Worm (Caenorhabditis elegans) whole organism, L4 larva: ENCODE measurements around the gene Y57A10A.5.
"Not testable (repeated sequence)": the region's sequence is repeated elsewhere in the genome, so short reads cannot be mapped to it uniquely, and the experiment has no call there.

Experiments
- F26F4.8 ChIP-seq: fragments of 200-800 bp; sonication (Bioruptor generic); conservative IDR thresholded peaks from 2 replicates; pipeline ENCODE4 v1.3.6; 2022; ENCODE audit warnings: missing genetic modification characterization, missing compliant biosample characterization
- F37D6.2 ChIP-seq: sonication (generic microtip); optimal IDR thresholded peaks from 2 replicates; lab custom pipeline; 2016; ENCODE audit warnings: mild to moderate bottlenecking, missing genetic modification characterization, missing compliant biosample characterization
- F44E2.7 ChIP-seq: fragments of 200-800 bp; sonication (Bioruptor generic); IDR thresholded peaks from 2 replicates; pipeline ENCODE4 v2.1.2; 2022; ENCODE audit warnings: missing genetic modification characterization, missing compliant biosample characterization
- T26A8.4 ChIP-seq: fragments of 200-800 bp; sonication (Bioruptor generic); IDR thresholded peaks from 2 replicates; pipeline ENCODE4 v1.3.6; 2022; ENCODE audit warnings: missing genetic modification characterization, missing compliant biosample characterization
- Y105C5A.15 ChIP-seq: fragments of 200-800 bp; sonication (Bioruptor generic); IDR thresholded peaks from 2 replicates; pipeline ENCODE4 v1.3.6; 2022; ENCODE audit warnings: missing genetic modification characterization, missing compliant biosample characterization
- aha-1 ChIP-seq: fragments of 150-350 bp; peaks from one replicate; lab custom pipeline; 2014; ENCODE audit warnings: missing biosample characterization, missing genetic modification characterization
- aly-2 ChIP-seq: sonication (generic microtip); optimal IDR thresholded peaks from 2 replicates; lab custom pipeline; 2018; ENCODE audit warnings: missing biosample characterization, missing genetic modification characterization
- ceh-20 ChIP-seq: fragments of 200-800 bp; sonication (Bioruptor generic); IDR thresholded peaks from 2 replicates; pipeline ENCODE4 v1.3.6; 2022; ENCODE audit warnings: missing genetic modification reagents, missing genetic modification characterization, missing compliant biosample characterization
- ceh-28 ChIP-seq: fragments of 150-350 bp; optimal IDR thresholded peaks from 2 replicates; lab custom pipeline; 2014; ENCODE audit warnings: missing biosample characterization, missing genetic modification reagents, missing genetic modification characterization
- ceh-82 ChIP-seq: sonication (generic microtip); optimal IDR thresholded peaks from 2 replicates; lab custom pipeline; 2017; ENCODE audit warnings: missing biosample characterization, missing genetic modification characterization
- ces-1 ChIP-seq: fragments of 150-350 bp; sonication (generic microtip); optimal IDR thresholded peaks from 4 replicates; lab custom pipeline; 2014; ENCODE audit warnings: missing biosample characterization, missing genetic modification reagents, missing genetic modification characterization
- ctbp-1 ChIP-seq: fragments of 200-800 bp; sonication (Bioruptor generic); IDR thresholded peaks from 2 replicates; pipeline ENCODE4 v1.3.6; 2022; ENCODE audit warnings: missing genetic modification reagents, missing genetic modification characterization, missing compliant biosample characterization
- dmd-9 ChIP-seq: fragments of 200-800 bp; sonication (Bioruptor generic); IDR thresholded peaks from 2 replicates; pipeline ENCODE4 v1.3.6; 2022; ENCODE audit warnings: missing genetic modification reagents, missing genetic modification characterization, missing compliant biosample characterization
- duxl-1 ChIP-seq: sonication (generic microtip); optimal IDR thresholded peaks from 2 replicates; lab custom pipeline; 2016; ENCODE audit warnings: mild to moderate bottlenecking, missing genetic modification characterization, moderate library complexity, missing compliant biosample characterization; ENCODE audit not compliant: poor library complexity
- egl-43 ChIP-seq: fragments of 200-800 bp; sonication (Bioruptor generic); IDR thresholded peaks from 2 replicates; pipeline ENCODE4 v1.3.6; 2022; ENCODE audit warnings: missing genetic modification reagents, missing genetic modification characterization, missing compliant biosample characterization
- hlh-11 ChIP-seq: fragments of 200-800 bp; sonication (Bioruptor generic); optimal IDR thresholded peaks from 2 replicates; lab custom pipeline; 2018; ENCODE audit warnings: mild to moderate bottlenecking, missing genetic modification characterization, missing compliant biosample characterization
- hmg-1.1 ChIP-seq: fragments of 200-800 bp; sonication (Bioruptor generic); IDR thresholded peaks from 2 replicates; pipeline ENCODE4 v1.3.6; 2022; ENCODE audit warnings: missing genetic modification reagents, missing genetic modification characterization, missing compliant biosample characterization
- jun-1 ChIP-seq: fragments of 150-350 bp; optimal IDR thresholded peaks from 2 replicates; lab custom pipeline; 2014; ENCODE audit warnings: missing biosample characterization, missing genetic modification reagents, missing genetic modification characterization
- lin-38 ChIP-seq: fragments of 200-800 bp; sonication (Bioruptor generic); IDR thresholded peaks from 2 replicates; pipeline ENCODE4 v1.3.6; 2022; ENCODE audit warnings: missing genetic modification reagents, missing genetic modification characterization, missing compliant biosample characterization
- lin-39 ChIP-seq: fragments of 150-350 bp; optimal IDR thresholded peaks from 2 replicates; lab custom pipeline; 2014; ENCODE audit warnings: missing biosample characterization, missing genetic modification reagents, missing genetic modification characterization
- mdt-29 ChIP-seq: fragments of 200-800 bp; sonication (Bioruptor generic); IDR thresholded peaks from 2 replicates; pipeline ENCODE4 v1.3.6; 2022; ENCODE audit warnings: missing genetic modification reagents, missing genetic modification characterization, missing compliant biosample characterization
- mxl-2 ChIP-seq: fragments of 200-800 bp; sonication (Bioruptor generic); conservative IDR thresholded peaks from 2 replicates; pipeline ENCODE4 v1.3.6; 2022; ENCODE audit warnings: missing genetic modification reagents, missing genetic modification characterization, missing compliant biosample characterization
- mxl-3 ChIP-seq: fragments of 200-800 bp; sonication (Bioruptor generic); optimal IDR thresholded peaks from 2 replicates; lab custom pipeline; 2018; ENCODE audit warnings: mild to moderate bottlenecking, missing genetic modification characterization, missing compliant biosample characterization
- nhr-10 ChIP-seq: fragments of 150-350 bp; optimal IDR thresholded peaks from 2 replicates; lab custom pipeline; 2014; ENCODE audit warnings: missing biosample characterization, missing genetic modification characterization
- nhr-111 ChIP-seq: fragments of 200-800 bp; sonication (Bioruptor generic); optimal IDR thresholded peaks from 2 replicates; lab custom pipeline; 2018; ENCODE audit warnings: mild to moderate bottlenecking, missing genetic modification characterization, missing compliant biosample characterization
- nhr-25 ChIP-seq: sonication (generic microtip); optimal IDR thresholded peaks from 2 replicates; lab custom pipeline; 2017; ENCODE audit warnings: missing genetic modification characterization, mild to moderate bottlenecking, missing compliant biosample characterization, antibody characterized with exemption, moderate library complexity, borderline replicate concordance; ENCODE audit not compliant: insufficient read depth
- nhr-28 ChIP-seq: fragments of 150-350 bp; optimal IDR thresholded peaks from 2 replicates; lab custom pipeline; 2014; ENCODE audit warnings: missing biosample characterization, missing genetic modification characterization
- nhr-48 ChIP-seq: sonication (generic microtip); optimal IDR thresholded peaks from 2 replicates; lab custom pipeline; 2016; ENCODE audit warnings: mild to moderate bottlenecking, missing genetic modification characterization, missing compliant biosample characterization
- nhr-6 ChIP-seq: fragments of 150-350 bp; optimal IDR thresholded peaks from 2 replicates; lab custom pipeline; 2014; ENCODE audit warnings: missing biosample characterization, missing genetic modification characterization
- nhr-76 ChIP-seq: fragments of 150-350 bp; optimal IDR thresholded peaks from 2 replicates; lab custom pipeline; 2014; ENCODE audit warnings: missing biosample characterization, missing genetic modification characterization
- pha-4 ChIP-seq, 2 experiments: fragments of 150-350 bp in 1 of 2; fragments of 200-800 bp in 1 of 2; sonication (Bioruptor generic) in 1 of 2; IDR thresholded peaks in 1 of 2; optimal IDR thresholded peaks in 1 of 2; 2 replicates each; pipeline versions ENCODE4 v1.3.6 to Lab custom; 2014 to 2022; ENCODE audit warnings: missing genetic modification characterization in 2 of 2, missing genetic modification reagents in 2 of 2, missing biosample characterization in 1 of 2, missing compliant biosample characterization in 1 of 2
- rbr-2 ChIP-seq: sonication (generic microtip); optimal IDR thresholded peaks from 2 replicates; lab custom pipeline; 2016; ENCODE audit warnings: missing genotype, missing genetic modification characterization, missing compliant biosample characterization
- saeg-2 ChIP-seq: fragments of 200-800 bp; sonication (Bioruptor generic); IDR thresholded peaks from 2 replicates; pipeline ENCODE4 v1.3.6; 2022; ENCODE audit warnings: missing genetic modification reagents, missing genetic modification characterization, missing compliant biosample characterization
- set-16 ChIP-seq: fragments of 200-800 bp; sonication (Bioruptor generic); IDR thresholded peaks from 2 replicates; pipeline ENCODE4 v1.3.6; 2022; ENCODE audit warnings: missing genetic modification reagents, missing genetic modification characterization, missing compliant biosample characterization
- tag-97 ChIP-seq: fragments of 200-800 bp; sonication (Bioruptor generic); IDR thresholded peaks from 2 replicates; pipeline ENCODE4 v1.3.6; 2022; ENCODE audit warnings: missing genetic modification characterization, missing compliant biosample characterization
- tra-1 ChIP-seq: fragments of 200-800 bp; sonication (Bioruptor generic); IDR thresholded peaks from 2 replicates; pipeline ENCODE4 v1.3.6; 2022; ENCODE audit warnings: missing genetic modification reagents, missing genetic modification characterization, missing compliant biosample characterization
- vab-7 ChIP-seq: fragments of 200-800 bp; sonication (Bioruptor generic); IDR thresholded peaks from 2 replicates; pipeline ENCODE4 v1.3.6; 2022; ENCODE audit warnings: missing genetic modification reagents, missing genetic modification characterization, missing compliant biosample characterization
- zfp-2 ChIP-seq: sonication (generic microtip); optimal IDR thresholded peaks from 2 replicates; lab custom pipeline; 2016; ENCODE audit warnings: mild to moderate bottlenecking, missing genetic modification characterization, missing compliant biosample characterization
- zip-2 ChIP-seq: fragments of 150-350 bp; optimal IDR thresholded peaks from 2 replicates; lab custom pipeline; 2014; ENCODE audit warnings: missing biosample characterization, missing genetic modification characterization

Gene Y57A10A.5

ce11 chrII:12150227-12150626 is 4.1 kb upstream of the Y57A10A.5 start:
- TF ChIP-seq nhr-111: no peak
- TF ChIP-seq jun-1 (tag; lab: Kevin White, UChicago): no peak
- TF ChIP-seq ceh-20 (GFP tag; lab: Robert Waterston, UW): no peak
- no peak for TF ChIP-seq ceh-28
- TF ChIP-seq zip-2 (tag; lab: Kevin White, UChicago): peak; percentile 52
- TF ChIP-seq F44E2.7 (GFP tag; lab: Robert Waterston, UW): no peak
- no peak for TF ChIP-seq lin-38 (GFP tag; lab: Robert Waterston, UW)

- not testable (repeated sequence) for TF ChIP-seq rbr-2; F26F4.8; ctbp-1 (GFP tag; lab: Robert Waterston, UW)
These were observed 2.6 kb upstream of the Y57A10A.5 start, which contains the start of gene Y57A10A.4 for ce11 chrII:12151640-12152039. Gene Y57A10A.4 (plus strand): TSS chrII:12151940.

- TF ChIP-seq hmg-1.1 (0 out of 2 replicates have a peak, but pooled peaks have one; percentile 33), nhr-76 (tag; lab: Kevin White, UChicago) (no peak), nhr-6 (no peak), Y105C5A.15 (GFP tag; lab: Robert Waterston, UW) (no peak), ceh-28 (no peak), F37D6.2 (no peak), tag-97 (GFP tag; lab: Robert Waterston, UW) (no peak), tra-1 (GFP tag; lab: Robert Waterston, UW) (no peak)
These were observed 8.7 kb downstream of the Y57A10A.5 start for ce11 chrII:12162997-12163396.

- not testable (repeated sequence) for TF ChIP-seq ceh-82 (tag; lab: Kevin White, UChicago); aly-2 (tag; lab: Kevin White, UChicago); vab-7 (GFP tag; lab: Robert Waterston, UW)
These were observed 10.3 kb downstream of the Y57A10A.5 start, which contains the start of gene Y57A10A.8 for ce11 chrII:12164539-12164938. Gene Y57A10A.8 (plus strand): TSS chrII:12164839.

- no peak for TF ChIP-seq ceh-82 (tag; lab: Kevin White, UChicago)
- no peak for TF ChIP-seq nhr-10 (tag; lab: Kevin White, UChicago)
- no peak for TF ChIP-seq nhr-28
- TF ChIP-seq ces-1: no peak
- no peak for TF ChIP-seq tag-97 (GFP tag; lab: Robert Waterston, UW)
- TF ChIP-seq pha-4 (GFP tag; IDR thresholded peaks at IDR 0.05; lab: Robert Waterston, UW): no peak
- no peak for TF ChIP-seq pha-4 (tag; optimal IDR thresholded peaks at IDR 0.05; lab: Kevin White, UChicago)
- peak; percentile 87 for TF ChIP-seq aha-1 (tag; lab: Kevin White, UChicago)
These were observed 15.3 kb downstream of the Y57A10A.5 start for ce11 chrII:12169487-12170128.

- no peak for TF ChIP-seq dmd-9 (GFP tag; lab: Robert Waterston, UW)
- no peak for TF ChIP-seq T26A8.4
- no peak for TF ChIP-seq nhr-48 (tag; lab: Kevin White, UChicago)
- TF ChIP-seq F37D6.2: no peak
- no peak for TF ChIP-seq zfp-2
- no peak for TF ChIP-seq zip-2 (tag; lab: Kevin White, UChicago)
- TF ChIP-seq egl-43: no peak
- TF ChIP-seq nhr-25 (tag; lab: Kevin White, UChicago): no peak
- no peak for TF ChIP-seq saeg-2
- TF ChIP-seq mxl-3: no peak
- no peak for TF ChIP-seq lin-39 (tag; lab: Kevin White, UChicago)
- TF ChIP-seq duxl-1 (tag; lab: Kevin White, UChicago): no peak
- no peak for TF ChIP-seq hlh-11 (tag; lab: Kevin White, UChicago)
- TF ChIP-seq mxl-2 (GFP tag; lab: Robert Waterston, UW): no peak
- no peak for TF ChIP-seq mdt-29 (GFP tag; lab: Robert Waterston, UW)
- TF ChIP-seq set-16 (GFP tag; lab: Robert Waterston, UW): no peak
These were observed 18.0 kb downstream of the Y57A10A.5 start, which contains the start of gene rol-1 for ce11 chrII:12172273-12172672. Gene rol-1 (plus strand): TSS chrII:12172573.
